Fruit fly (Drosophila melanogaster): ENCODE results near the gene Pi3K92E.

Gene Pi3K92E

DNA sequence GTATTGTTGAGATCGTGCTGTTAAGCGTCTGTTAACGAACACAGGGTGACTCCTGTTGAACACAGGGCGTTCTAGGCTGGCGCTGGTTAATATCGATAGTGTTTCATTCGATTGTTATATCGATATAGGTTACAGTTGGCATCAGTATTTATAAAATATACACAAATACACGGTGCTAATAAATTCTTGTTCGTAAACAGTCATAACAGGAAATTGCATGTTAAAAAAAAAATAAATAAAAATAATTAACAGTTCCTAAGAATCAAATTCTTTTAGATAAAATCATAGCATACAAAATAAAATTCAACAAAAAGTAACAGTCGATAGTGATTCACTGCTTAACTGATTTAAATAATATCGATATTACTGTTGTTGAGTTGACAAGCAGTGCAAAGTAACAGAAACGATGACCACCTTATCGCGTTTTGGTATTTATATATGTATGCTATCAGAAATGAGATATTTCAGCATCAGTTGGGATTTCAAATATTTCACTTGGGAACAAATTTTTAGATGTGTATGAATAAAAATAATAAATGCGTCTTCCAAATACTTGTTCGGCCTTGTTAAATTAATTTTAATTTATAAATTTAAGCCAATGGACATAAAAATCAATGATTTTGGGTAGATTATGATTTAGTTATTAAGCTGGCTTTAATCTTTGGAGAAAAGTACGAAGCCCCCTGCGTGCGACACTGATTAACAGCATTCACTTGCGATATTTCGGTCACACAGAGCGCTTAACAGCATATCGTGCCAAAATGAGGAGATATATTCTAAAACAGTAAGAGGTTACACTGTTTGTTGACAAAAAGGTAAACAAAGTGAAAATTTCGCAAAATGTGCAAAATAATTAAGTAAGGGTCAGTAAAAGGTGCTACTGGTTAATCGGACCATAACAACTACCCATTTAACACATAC, at the start of gene Pi3K92E, which contains the start of gene Lrrk (continued):
- TF ChIP-seq hkb (optimal IDR thresholded peaks at IDR 0.05), result no peak
- TF ChIP-seq hkb (GFP tag; IDR thresholded peaks at IDR 0.05), result 0 out of 2 replicates have a peak, but pooled peaks have one; percentile 5
- TF ChIP-seq bbx (GFP tag; IDR thresholded peaks at IDR 0.05; ENCODE audit: partially characterized antibody), result peak; percentile 77
- peak; percentile 84 for TF ChIP-seq amos (GFP tag; IDR thresholded peaks at IDR 0.05; ENCODE audit: partially characterized antibody)
- peak; percentile 57 for TF ChIP-seq sens (GFP tag)
- TF ChIP-seq Bgb (GFP tag; IDR thresholded peaks at IDR 0.05; ENCODE audit: partially characterized antibody), result peak; percentile 86
- TF ChIP-seq disco-r (GFP tag; optimal IDR thresholded peaks at IDR 0.05), result no peak
- TF ChIP-seq CG43689 (GFP tag; IDR thresholded peaks at IDR 0.05), result no peak
- 0 out of 2 replicates have a peak, but pooled peaks have one; percentile 16 for TF ChIP-seq CG11696 (GFP tag; IDR thresholded peaks at IDR 0.05)
- TF ChIP-seq H2.0 (GFP tag; IDR thresholded peaks at IDR 0.05), result 0 out of 2 replicates have a peak, but pooled peaks have one; percentile 14
- no peak for TF ChIP-seq toy (GFP tag; IDR thresholded peaks at IDR 0.05)
- no peak for TF ChIP-seq esg (GFP tag; conservative IDR thresholded peaks at IDR 0.05)
- TF ChIP-seq inv (GFP tag; IDR thresholded peaks at IDR 0.05; ENCODE audit: partially characterized antibody), result peak; percentile 83
- TF ChIP-seq Ets65A (GFP tag), result peak; percentile 93
- no peak for TF ChIP-seq so (GFP tag; IDR thresholded peaks at IDR 0.05)
- peak; percentile 53 for TF ChIP-seq pzg (GFP tag; optimal IDR thresholded peaks at IDR 0.05)
- TF ChIP-seq E2f2 (GFP tag; IDR thresholded peaks at IDR 0.05), result no peak
- TF ChIP-seq CG15514 (GFP tag; optimal IDR thresholded peaks at IDR 0.05), result peak; percentile 14
- peak; percentile 25 for TF ChIP-seq CG15696 (tag; optimal IDR thresholded peaks at IDR 0.05)
- TF ChIP-seq Rx (GFP tag; IDR thresholded peaks at IDR 0.05), result 0 out of 2 replicates have a peak, but pooled peaks have one; percentile 9
- peak; percentile 75 for TF ChIP-seq CG17186 (GFP tag; optimal IDR thresholded peaks at IDR 0.05)
- peak; percentile 19 for TF ChIP-seq nmo (GFP tag; optimal IDR thresholded peaks at IDR 0.05)
- peak; percentile 56 for TF ChIP-seq Mad (GFP tag; optimal IDR thresholded peaks at IDR 0.05)
- TF ChIP-seq CoRest (tag; optimal IDR thresholded peaks at IDR 0.05), result peak; percentile 62
- peak; percentile 47; the same call in 1 of the 2 replicates for TF ChIP-seq slbo (GFP tag; IDR thresholded peaks at IDR 0.05)
- peak; percentile 84 for TF ChIP-seq CG42726 (GFP tag; IDR thresholded peaks at IDR 0.05; ENCODE audit: partially characterized antibody)
- TF ChIP-seq CG4707 (GFP tag; optimal IDR thresholded peaks at IDR 0.05), result peak; percentile 22
- TF ChIP-seq CG9817 (tag; optimal IDR thresholded peaks at IDR 0.05), result peak; percentile 29
- TF ChIP-seq CG17359 (tag; optimal IDR thresholded peaks at IDR 0.05), result peak; percentile 21
- TF ChIP-seq knrl (GFP tag; IDR thresholded peaks at IDR 0.05; ENCODE audit: partially characterized antibody), result peak; percentile 89
- TF ChIP-seq CG8388 (GFP tag; optimal IDR thresholded peaks at IDR 0.05), result no peak
- no peak for TF ChIP-seq MTF-1 (GFP tag; optimal IDR thresholded peaks at IDR 0.05; ENCODE audit: borderline replicate concordance)
- TF ChIP-seq CG30431 (GFP tag; optimal IDR thresholded peaks at IDR 0.05), result no peak
- TF ChIP-seq pan (optimal IDR thresholded peaks at IDR 0.05), result no peak
- TF ChIP-seq pan (GFP tag; optimal IDR thresholded peaks at IDR 0.05 in 1 of 2, IDR thresholded peaks at IDR 0.05 in 1 of 2), result peak in 1 of 2 experiments; percentile 8
- TF ChIP-seq chinmo (GFP tag; IDR thresholded peaks at IDR 0.05; ENCODE audit: partially characterized antibody), result peak; percentile 77; the same call in 2 of the 4 replicates
- TF ChIP-seq CG10267 (tag; optimal IDR thresholded peaks at IDR 0.05), result no peak
- TF ChIP-seq bsh (GFP tag; optimal IDR thresholded peaks at IDR 0.05), result peak in 1 of 2 experiments; percentile 21
- no peak for TF ChIP-seq ara (GFP tag; IDR thresholded peaks at IDR 0.05)
- no peak for TF ChIP-seq lov (optimal IDR thresholded peaks at IDR 0.05)
- TF ChIP-seq lov (GFP tag; IDR thresholded peaks at IDR 0.05), result 0 out of 3 replicates have a peak, but pooled peaks have one; percentile 49
- peak; percentile 79 for TF ChIP-seq CG13287 (GFP tag; IDR thresholded peaks at IDR 0.05; ENCODE audit: partially characterized antibody)
- TF ChIP-seq prd (optimal IDR thresholded peaks at IDR 0.05), result no peak
- TF ChIP-seq prd (GFP tag; IDR thresholded peaks at IDR 0.05), result peak; percentile 35; the same call in 1 of the 3 replicates
- no peak for TF ChIP-seq klu (GFP tag; IDR thresholded peaks at IDR 0.05)
- TF ChIP-seq stwl (tag; optimal IDR thresholded peaks at IDR 0.05), result peak; percentile 4
- peak; percentile 87 for TF ChIP-seq Scr (GFP tag; IDR thresholded peaks at IDR 0.05; ENCODE audit: partially characterized antibody)
- no peak for TF ChIP-seq tgo (GFP tag; IDR thresholded peaks at IDR 0.05)

All from whole organism, embryonic.